Worm (Caenorhabditis elegans): ENCODE measurements around the gene lim-6.

The lim-6 gene

DNA sequence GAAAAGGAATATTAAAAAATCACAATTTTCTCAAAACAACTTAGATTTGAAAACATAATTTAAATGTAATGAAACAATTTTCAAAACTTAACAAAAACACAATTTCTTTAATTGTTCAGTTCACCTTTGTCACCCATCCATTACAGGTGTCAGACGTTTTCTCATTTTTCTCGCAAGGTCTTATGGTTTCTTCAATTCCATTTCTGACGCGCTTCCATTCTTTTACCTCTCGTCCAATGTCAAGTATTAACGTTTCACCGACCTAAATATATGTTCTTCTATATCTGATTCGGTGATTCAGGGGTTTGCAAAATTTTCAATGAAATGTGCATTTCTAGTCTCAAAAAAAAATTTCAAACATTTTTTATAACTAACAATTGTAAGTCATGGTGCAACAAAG lies 51.2 kb downstream of the lim-6 start:
- TF ChIP-seq pes-1 (GFP tag; IDR thresholded peaks at IDR 0.05) (no peak), ceh-36 (tag; optimal IDR thresholded peaks at IDR 0.05) (no peak), tbx-37 (GFP tag; conservative IDR thresholded peaks at IDR 0.05) (no peak), B0310.2 (tag; optimal IDR thresholded peaks at IDR 0.05) (no peak), sea-1 (GFP tag; conservative IDR thresholded peaks at IDR 0.05) (no peak), ceh-13 (GFP tag; optimal IDR thresholded peaks at IDR 0.05) (no peak), hnd-1 (tag; optimal IDR thresholded peaks at IDR 0.05) (no peak), ama-1 (optimal IDR thresholded peaks at IDR 0.05) (no peak), tra-4 (tag; optimal IDR thresholded peaks at IDR 0.05) (no peak)

DNA sequence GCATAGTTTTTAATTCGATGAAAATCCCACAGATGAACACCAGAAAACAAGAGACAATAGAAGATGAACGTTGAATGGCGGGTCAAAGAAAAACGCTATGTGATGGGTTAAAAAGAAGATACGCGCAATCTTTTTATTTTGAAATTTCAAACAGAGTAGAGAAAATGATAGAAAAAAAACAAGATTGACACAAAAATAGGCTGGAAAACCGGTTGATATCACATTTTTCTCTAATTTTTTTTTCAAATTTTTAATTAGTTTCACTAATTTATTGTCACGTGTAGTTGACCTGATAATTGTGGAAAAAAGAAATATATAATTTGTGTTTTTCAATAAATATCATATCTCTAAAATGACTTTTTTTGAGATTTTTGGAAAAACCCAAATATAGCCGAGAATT lies 51.9 kb downstream of the lim-6 start, which contains the start of gene C05D9.9:
Gene C05D9.9, minus strand, starts transcription at position 101 of the 400 bp plus-strand sequence.
- no peak for TF ChIP-seq hnd-1 (tag; optimal IDR thresholded peaks at IDR 0.05)
- TF ChIP-seq aly-1 (tag; optimal IDR thresholded peaks at IDR 0.05) = no peak
- TF ChIP-seq tbx-11 (GFP tag; IDR thresholded peaks at IDR 0.05) = no peak
- no peak for TF ChIP-seq tbx-37 (GFP tag; conservative IDR thresholded peaks at IDR 0.05)
- no peak for TF ChIP-seq ama-1 (optimal IDR thresholded peaks at IDR 0.05)
- TF ChIP-seq ceh-13 (GFP tag; optimal IDR thresholded peaks at IDR 0.05) = no peak
- TF ChIP-seq ceh-36 (tag; optimal IDR thresholded peaks at IDR 0.05) = no peak
- TF ChIP-seq ets-7 (tag; optimal IDR thresholded peaks at IDR 0.05) = no peak
- no peak for TF ChIP-seq pes-1 (GFP tag; IDR thresholded peaks at IDR 0.05)
- no peak for TF ChIP-seq sea-1 (GFP tag; conservative IDR thresholded peaks at IDR 0.05)
- no peak for TF ChIP-seq tra-4 (tag; optimal IDR thresholded peaks at IDR 0.05)
- no peak for TF ChIP-seq B0310.2 (tag; optimal IDR thresholded peaks at IDR 0.05)
- no peak for TF ChIP-seq hmbx-1 (tag; optimal IDR thresholded peaks at IDR 0.05)

- no peak for TF ChIP-seq ets-7 (tag; optimal IDR thresholded peaks at IDR 0.05)
- no peak for TF ChIP-seq hmg-4 (GFP tag; optimal IDR thresholded peaks at IDR 0.05)
These were observed 53.2 kb downstream of the lim-6 start, which contains the start of gene lmp-2 for ce11 chrX:1125426-1125825. Gene lmp-2 (plus strand): TSS chrX:1125615.

DNA sequence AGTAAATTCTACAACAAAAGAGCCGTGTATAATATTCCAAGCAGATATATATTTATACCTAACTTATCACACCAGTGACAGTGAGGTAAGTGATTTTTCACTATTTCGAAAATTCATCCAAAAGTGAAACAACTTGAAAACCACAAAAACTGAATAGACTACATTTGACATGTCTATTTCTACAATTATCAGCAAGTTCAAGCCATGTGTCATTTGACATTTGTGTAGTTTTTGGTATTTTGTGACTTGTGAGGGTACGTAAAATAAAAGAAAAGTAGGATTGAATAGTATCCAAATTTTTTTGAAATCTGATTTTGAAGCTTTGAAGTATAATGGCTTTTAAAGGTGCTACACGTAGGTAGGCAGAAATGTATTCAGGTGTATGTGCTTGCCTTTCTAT lies 54.0 kb downstream of the lim-6 start:
- no peak for TF ChIP-seq tbx-11 (GFP tag; IDR thresholded peaks at IDR 0.05)
- no peak for TF ChIP-seq scrt-1 (GFP tag; IDR thresholded peaks at IDR 0.05)
- TF ChIP-seq ets-7 (tag; optimal IDR thresholded peaks at IDR 0.05) = no peak

DNA sequence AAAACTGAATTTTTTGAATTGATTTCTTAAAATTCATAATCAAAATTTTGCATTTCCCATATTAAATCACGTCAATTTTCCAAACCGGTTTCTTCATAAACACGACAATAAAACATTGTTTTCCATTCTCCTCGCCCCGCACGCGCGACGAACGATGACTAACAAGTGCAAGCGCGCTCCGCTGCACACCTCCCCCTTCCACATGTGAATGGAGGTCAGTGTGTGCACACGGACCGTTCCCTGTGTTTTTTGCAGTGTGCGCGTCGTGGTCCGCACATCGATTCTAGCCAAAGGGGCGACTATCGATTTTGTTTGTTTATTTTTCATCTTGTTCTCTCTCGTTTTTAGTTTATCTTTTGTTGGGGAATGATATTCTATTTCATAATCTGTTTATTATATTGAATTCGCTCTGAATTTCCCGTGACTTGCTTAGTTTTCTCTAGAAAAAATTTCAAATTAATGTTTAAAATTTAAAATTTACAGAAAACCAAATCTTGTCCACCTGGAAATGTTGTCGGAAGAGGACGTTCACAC lies 56.3 kb downstream of the lim-6 start, which contains the start of gene snx-1:
Gene snx-1, plus strand, starts transcription at position 484 of the 534 bp plus-strand sequence.
- TF ChIP-seq hmg-4 (GFP tag; optimal IDR thresholded peaks at IDR 0.05) (peak; percentile 60), F13C5.2 (tag; optimal IDR thresholded peaks at IDR 0.05) (peak; percentile 24), flt-1 (GFP tag; IDR thresholded peaks at IDR 0.05) (no peak), scrt-1 (GFP tag; IDR thresholded peaks at IDR 0.05) (no peak), pes-1 (GFP tag; IDR thresholded peaks at IDR 0.05) (no peak)

Data from whole organism, early embryonic.